Worm (Caenorhabditis elegans): ENCODE data around the gene ZC455.1.
A peak's percentile ranks its signal among the peaks of the same experiment; 100 is the strongest.

ZC455.1 gene

ce11 chrV:12747856-12748255 lies 25.5 kb upstream of the ZC455.1 start, which contains the start of gene C15C8.5:
TSS of gene C15C8.5 (plus strand) at chrV:12748007.
- TF ChIP-seq dao-5 (tag; optimal IDR thresholded peaks at IDR 0.05), result no peak
- TF ChIP-seq him-1 (tag; optimal IDR thresholded peaks at IDR 0.05), result no peak
- TF ChIP-seq W03F9.2 (tag; optimal IDR thresholded peaks at IDR 0.05), result no peak

DNA sequence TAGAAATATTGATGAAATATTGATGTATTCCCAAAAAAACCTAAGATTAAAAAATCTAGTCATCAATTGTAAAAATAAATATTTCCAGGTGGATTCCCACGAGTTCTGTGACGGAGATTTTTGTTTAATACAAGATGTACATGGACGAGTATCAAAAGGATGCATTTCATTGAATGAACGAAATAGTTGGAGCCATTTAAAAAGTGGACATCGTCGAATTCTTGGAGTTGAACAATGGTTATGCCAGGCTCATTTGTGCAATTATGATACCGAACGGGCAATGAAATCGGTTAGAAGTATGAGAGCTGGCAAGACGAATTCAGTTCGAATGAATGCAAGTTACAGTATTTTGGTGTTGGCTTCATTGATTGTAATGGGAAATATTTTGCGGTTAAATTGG lies 23.8 kb upstream of the ZC455.1 start:
- TF ChIP-seq W03F9.2 (tag; optimal IDR thresholded peaks at IDR 0.05) (no peak), dao-5 (tag; optimal IDR thresholded peaks at IDR 0.05) (no peak), him-1 (tag; optimal IDR thresholded peaks at IDR 0.05) (no peak)

DNA sequence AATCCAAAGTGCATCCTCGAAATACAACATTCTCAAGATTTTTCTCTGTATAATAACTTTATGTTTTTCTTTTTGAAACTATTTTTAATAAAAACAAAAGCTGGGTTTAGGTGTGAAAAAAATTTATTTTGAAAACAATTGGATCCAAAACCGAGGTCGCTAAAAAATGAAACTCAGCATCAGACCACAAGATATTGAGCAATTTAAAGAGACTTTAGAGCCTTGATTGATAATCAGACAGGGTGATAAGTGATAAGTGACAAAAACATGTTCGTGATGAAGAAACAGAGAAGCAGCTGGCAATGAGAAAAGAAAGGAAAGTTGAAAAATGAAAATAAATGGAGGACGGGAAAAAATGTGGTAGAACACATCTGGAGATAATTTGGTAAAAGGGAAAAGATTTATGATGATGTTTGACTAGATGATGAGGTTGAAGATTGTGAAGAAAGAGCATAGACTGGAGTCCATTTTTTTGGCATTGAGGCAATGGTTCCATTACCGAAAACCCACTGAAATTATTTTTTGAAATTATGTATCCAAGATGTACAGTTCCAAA lies 21.7 kb upstream of the ZC455.1 start, which contains the start of gene C15C8.6:
TSS of gene C15C8.6 (minus strand) at position 51 of the 556 bp plus-strand sequence.
- TF ChIP-seq him-1 (tag; optimal IDR thresholded peaks at IDR 0.05) (no peak), dao-5 (tag; optimal IDR thresholded peaks at IDR 0.05) (no peak), W03F9.2 (tag; optimal IDR thresholded peaks at IDR 0.05) (no peak)

DNA sequence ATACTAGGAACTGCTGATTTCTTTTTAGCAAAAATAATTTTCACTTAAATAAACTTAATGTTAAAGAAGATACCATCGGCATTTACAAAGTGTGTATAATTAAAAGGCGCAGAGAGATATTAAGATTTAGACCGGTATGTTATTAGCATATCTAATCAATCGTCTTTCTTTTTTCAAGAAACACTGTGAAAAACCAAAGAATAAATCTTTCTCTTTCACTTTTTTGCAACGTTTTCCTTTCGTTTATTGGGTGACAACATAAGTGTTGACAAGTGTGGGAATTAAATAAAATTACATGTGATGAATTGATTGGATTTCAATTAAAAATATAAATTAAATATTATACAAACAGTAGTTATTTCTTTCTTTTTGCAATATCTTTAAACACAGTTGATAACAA lies 20.9 kb upstream of the ZC455.1 start, which contains the start of gene C15C8.8:
TSS of gene C15C8.8 (minus strand) at position 101 of the 400 bp plus-strand sequence.
- TF ChIP-seq W03F9.2 (tag; optimal IDR thresholded peaks at IDR 0.05) (no peak), dao-5 (tag; optimal IDR thresholded peaks at IDR 0.05) (no peak), him-1 (tag; optimal IDR thresholded peaks at IDR 0.05) (no peak)

DNA sequence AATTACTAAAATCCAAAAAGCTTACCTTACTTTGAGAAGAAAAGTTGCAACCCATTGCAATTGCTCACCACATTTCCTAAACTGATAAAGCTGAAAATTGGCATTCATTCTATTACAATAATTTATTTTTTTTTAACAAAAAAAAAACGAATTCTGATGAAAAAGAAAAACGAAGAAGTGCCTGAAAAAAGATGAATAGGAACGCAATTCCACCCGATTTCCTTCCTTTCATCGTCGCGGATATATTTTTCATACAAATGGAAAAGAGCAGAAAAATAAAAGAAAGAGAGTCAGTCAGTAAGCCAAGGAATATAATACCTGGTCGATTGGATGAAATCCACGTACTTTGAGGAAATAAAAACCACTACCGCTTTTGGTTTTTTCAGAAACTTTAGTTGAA lies 18.5 kb upstream of the ZC455.1 start, which contains the start of gene gpa-13:
TSS of gene gpa-13 (minus strand) at position 101 of the 400 bp plus-strand sequence.
- TF ChIP-seq W03F9.2 (tag; optimal IDR thresholded peaks at IDR 0.05), result no peak
- no peak for TF ChIP-seq him-1 (tag; optimal IDR thresholded peaks at IDR 0.05)
- no peak for TF ChIP-seq dao-5 (tag; optimal IDR thresholded peaks at IDR 0.05)

DNA sequence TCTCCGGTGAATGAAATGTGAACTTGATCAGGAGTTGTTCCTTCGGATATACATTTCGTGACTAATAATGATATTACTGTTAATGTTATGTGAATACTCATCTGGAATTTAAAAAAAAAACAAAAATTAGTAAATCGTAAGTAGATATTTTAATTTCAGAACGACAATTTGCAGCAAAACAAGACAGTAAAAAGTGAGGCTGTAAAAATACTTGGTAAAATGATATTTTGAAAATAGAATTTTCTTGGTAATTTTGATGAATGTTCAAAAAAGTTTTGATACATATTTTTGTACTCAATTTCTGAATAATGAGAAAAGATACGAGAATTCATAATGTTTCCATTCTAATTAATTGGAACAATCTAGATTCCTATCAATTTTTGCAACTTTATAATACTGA lies 13.7 kb upstream of the ZC455.1 start, which contains the start of gene papl-1:
TSS of gene papl-1 (minus strand) at position 101 of the 400 bp plus-strand sequence.
- TF ChIP-seq dao-5 (tag; optimal IDR thresholded peaks at IDR 0.05), result no peak
- no peak for TF ChIP-seq him-1 (tag; optimal IDR thresholded peaks at IDR 0.05)
- TF ChIP-seq W03F9.2 (tag; optimal IDR thresholded peaks at IDR 0.05), result no peak

ce11 chrV:12760913-12761312 lies 12.4 kb upstream of the ZC455.1 start, which contains the start of gene F18E2.15:
TSS of gene F18E2.15 (minus strand) at chrV:12761013.
- TF ChIP-seq him-1 (tag; optimal IDR thresholded peaks at IDR 0.05) (no peak), W03F9.2 (tag; optimal IDR thresholded peaks at IDR 0.05) (no peak), dao-5 (tag; optimal IDR thresholded peaks at IDR 0.05) (no peak)

DNA sequence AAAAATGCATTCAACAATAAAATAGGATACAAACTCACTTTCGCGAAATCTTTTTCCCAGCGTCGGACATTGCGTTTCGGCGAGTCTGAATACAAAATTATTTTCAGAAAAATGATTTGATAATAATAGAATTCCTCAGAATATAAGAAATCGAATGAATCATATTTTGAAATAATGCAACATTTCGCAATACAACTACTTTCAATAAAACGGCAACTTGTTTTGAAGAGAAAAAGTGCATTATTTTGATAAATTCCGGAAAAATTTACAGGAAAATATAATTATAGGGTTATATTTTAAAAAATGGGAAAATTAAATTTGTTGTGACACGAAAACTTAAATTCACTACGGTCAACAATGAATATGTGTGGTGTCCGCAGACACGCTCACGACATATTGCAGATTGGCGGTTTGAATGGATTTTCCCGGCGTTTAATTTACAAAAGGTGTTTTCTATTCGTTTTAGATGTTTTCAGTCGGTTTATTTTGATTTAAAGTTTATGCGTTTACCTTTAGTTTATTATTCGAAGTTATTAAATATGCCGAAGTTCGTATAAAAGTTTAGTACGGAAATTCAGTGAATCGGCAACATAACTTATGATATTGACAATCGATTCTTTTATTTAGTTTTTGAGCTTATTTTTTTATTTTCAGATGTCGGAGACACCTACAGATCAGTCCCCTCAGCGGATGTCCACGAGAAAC lies 9.9 kb upstream of the ZC455.1 start, which contains the start of the genes abcf-1 and scc-3:
TSS of gene abcf-1 (minus strand) at position 85 of the 705 bp plus-strand sequence.
TSS of gene scc-3 (plus strand) at position 655 of the 705 bp plus-strand sequence.
- TF ChIP-seq him-1 (tag; optimal IDR thresholded peaks at IDR 0.05) (no peak), dao-5 (tag; optimal IDR thresholded peaks at IDR 0.05) (no peak), W03F9.2 (tag; optimal IDR thresholded peaks at IDR 0.05) (peak; percentile 11)

ce11 chrV:12768946-12769345 lies 4.4 kb upstream of the ZC455.1 start, which contains the start of gene srt-43:
TSS of gene srt-43 (plus strand) at chrV:12769246.
- TF ChIP-seq dao-5 (tag; optimal IDR thresholded peaks at IDR 0.05), result no peak
- TF ChIP-seq W03F9.2 (tag; optimal IDR thresholded peaks at IDR 0.05), result no peak
- no peak for TF ChIP-seq him-1 (tag; optimal IDR thresholded peaks at IDR 0.05)

- no peak for TF ChIP-seq W03F9.2 (tag; optimal IDR thresholded peaks at IDR 0.05)
- no peak for TF ChIP-seq dao-5 (tag; optimal IDR thresholded peaks at IDR 0.05)
- TF ChIP-seq him-1 (tag; optimal IDR thresholded peaks at IDR 0.05), result no peak
These were observed 530 bp downstream of the ZC455.1 start for ce11 chrV:12773852-12774251.

DNA sequence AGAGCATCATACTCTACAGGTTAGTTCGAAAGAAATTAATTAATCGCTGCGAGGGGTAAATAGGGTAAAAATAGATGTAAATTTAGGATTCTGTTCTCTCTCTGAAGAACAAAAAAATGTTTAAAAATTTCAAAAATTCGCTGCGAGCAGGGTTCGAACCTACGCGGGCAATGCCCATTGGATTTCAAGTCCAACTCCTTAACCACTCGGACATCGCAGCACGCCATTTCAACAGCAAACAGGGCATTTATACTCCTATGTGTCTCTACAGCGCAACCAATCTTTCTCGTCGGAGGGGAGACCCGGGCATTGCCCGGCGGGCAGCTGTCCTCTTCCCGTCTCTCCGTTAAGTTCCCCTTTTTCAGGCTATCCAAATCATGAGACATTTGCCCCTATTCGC lies 6.9 kb downstream of the ZC455.1 start:
- TF ChIP-seq dao-5 (tag; optimal IDR thresholded peaks at IDR 0.05) (peak; percentile 61), him-1 (tag; optimal IDR thresholded peaks at IDR 0.05) (peak; percentile 29), W03F9.2 (tag; optimal IDR thresholded peaks at IDR 0.05) (no peak)

DNA sequence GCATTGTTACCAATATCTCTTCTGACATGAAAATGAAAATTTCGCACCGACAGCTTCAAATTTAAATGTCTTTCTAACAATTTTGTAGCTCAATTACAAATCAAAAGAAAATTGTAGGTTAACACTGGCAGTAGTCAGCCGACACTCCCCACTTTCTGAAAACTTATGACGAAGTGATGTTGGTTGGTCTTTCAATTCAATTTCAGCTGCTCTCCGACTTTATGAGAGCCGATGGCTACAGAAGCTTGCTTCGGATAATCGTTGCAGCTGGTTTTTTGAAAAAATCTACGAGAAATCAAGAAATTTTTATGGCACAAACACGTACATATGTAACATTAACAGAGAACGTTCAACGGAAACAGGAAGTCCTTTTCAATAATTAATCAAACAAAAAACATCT lies 11.5 kb downstream of the ZC455.1 start, which contains the start of gene sre-20:
TSS of gene sre-20 (minus strand) at position 101 of the 400 bp plus-strand sequence.
- TF ChIP-seq W03F9.2 (tag; optimal IDR thresholded peaks at IDR 0.05), result no peak
- no peak for TF ChIP-seq dao-5 (tag; optimal IDR thresholded peaks at IDR 0.05)
- TF ChIP-seq him-1 (tag; optimal IDR thresholded peaks at IDR 0.05), result no peak

DNA sequence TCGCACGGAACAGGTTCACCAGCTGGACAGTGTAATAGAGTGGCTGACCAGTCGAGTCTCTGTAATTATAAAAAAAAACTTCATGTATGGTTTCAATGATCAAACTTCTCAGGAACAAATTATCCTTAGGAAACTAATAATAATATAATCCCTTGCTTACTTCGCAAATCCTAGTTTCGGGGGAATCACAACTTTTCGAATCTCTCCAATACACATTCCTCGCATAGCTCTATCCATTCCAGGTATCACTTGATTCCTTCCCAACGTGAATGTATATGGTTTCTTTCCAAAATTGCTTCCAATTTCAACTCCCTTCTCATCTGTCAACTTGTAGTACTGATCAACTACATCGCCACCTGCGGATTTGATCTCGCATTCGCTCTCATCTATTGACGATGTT lies 13.0 kb downstream of the ZC455.1 start:
- no peak for TF ChIP-seq W03F9.2 (tag; optimal IDR thresholded peaks at IDR 0.05)
- TF ChIP-seq dao-5 (tag; optimal IDR thresholded peaks at IDR 0.05), result no peak
- TF ChIP-seq him-1 (tag; optimal IDR thresholded peaks at IDR 0.05), result no peak

DNA sequence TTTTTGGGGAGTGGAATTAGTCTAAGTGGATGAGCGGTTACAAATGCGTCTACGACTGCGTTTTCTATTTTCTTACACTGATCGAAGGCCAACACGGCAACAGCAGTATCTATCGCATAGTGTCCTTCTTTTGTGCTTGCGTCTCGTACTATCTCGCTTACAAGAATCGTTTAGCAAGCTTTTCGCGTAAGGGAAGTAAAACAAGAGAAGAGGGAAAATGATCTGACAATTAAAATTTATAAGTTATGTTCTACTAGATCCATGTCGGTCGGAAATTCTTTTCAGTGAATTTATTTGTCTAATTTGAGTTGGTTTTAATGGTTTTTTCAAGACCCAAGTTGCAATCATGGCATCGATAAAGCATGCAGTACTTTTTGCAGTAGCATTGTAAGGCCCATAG lies 13.7 kb downstream of the ZC455.1 start, which contains the start of gene fkb-4:
TSS of gene fkb-4 (minus strand) at position 101 of the 400 bp plus-strand sequence.
- no peak for TF ChIP-seq dao-5 (tag; optimal IDR thresholded peaks at IDR 0.05)
- no peak for TF ChIP-seq W03F9.2 (tag; optimal IDR thresholded peaks at IDR 0.05)
- no peak for TF ChIP-seq him-1 (tag; optimal IDR thresholded peaks at IDR 0.05)
